Fruit fly (Drosophila melanogaster): ENCODE results near the gene CG15482.

Gene CG15482

dm6 chr2L:13219281-13220092 is 7.9 kb upstream of the CG15482 start, which contains the start of the genes CG9426 and mRF1 (continued):
- no peak for TF ChIP-seq CG7372 (GFP tag; IDR thresholded peaks at IDR 0.05)
- no peak for TF ChIP-seq danr (GFP tag; IDR thresholded peaks at IDR 0.05)
- no peak for TF ChIP-seq cwo (GFP tag; optimal IDR thresholded peaks at IDR 0.05)
- no peak for TF ChIP-seq sc (optimal IDR thresholded peaks at IDR 0.05)
- no peak for TF ChIP-seq sc (GFP tag; optimal IDR thresholded peaks at IDR 0.05)
- no peak for TF ChIP-seq CG10147 (GFP tag; optimal IDR thresholded peaks at IDR 0.05)
- no peak for TF ChIP-seq Ptx1 (GFP tag; IDR thresholded peaks at IDR 0.05)
- TF ChIP-seq wdn (GFP tag; IDR thresholded peaks at IDR 0.05) = no peak
- TF ChIP-seq Hmr (GFP tag; optimal IDR thresholded peaks at IDR 0.05) = peak; percentile 3
- TF ChIP-seq GATAe (GFP tag; conservative IDR thresholded peaks at IDR 0.05) = no peak
- TF ChIP-seq CG11695 (GFP tag; IDR thresholded peaks at IDR 0.05) = no peak
- peak; percentile 12 for TF ChIP-seq CG30403 (GFP tag; optimal IDR thresholded peaks at IDR 0.05)
- TF ChIP-seq p53 (GFP tag; optimal IDR thresholded peaks at IDR 0.05) = peak; percentile 31
- no peak for TF ChIP-seq CG1024 (GFP tag; IDR thresholded peaks at IDR 0.05)
- TF ChIP-seq E2f1 (GFP tag; IDR thresholded peaks at IDR 0.05) = no peak
- peak; percentile 59 for TF ChIP-seq CG2712 (tag; optimal IDR thresholded peaks at IDR 0.05)
- TF ChIP-seq H15 (GFP tag; IDR thresholded peaks at IDR 0.05) = no peak
- TF ChIP-seq Oli (tag; optimal IDR thresholded peaks at IDR 0.05) = no peak
- no peak for TF ChIP-seq B-H1 (GFP tag; IDR thresholded peaks at IDR 0.05)
- no peak for TF ChIP-seq hth (optimal IDR thresholded peaks at IDR 0.05)
- TF ChIP-seq CG34224 (GFP tag; IDR thresholded peaks at IDR 0.05; ENCODE audit: partially characterized antibody) = peak; percentile 98
- TF ChIP-seq gt (GFP tag; IDR thresholded peaks at IDR 0.05) = no peak
- no peak for TF ChIP-seq ssp (GFP tag; IDR thresholded peaks at IDR 0.05)
- TF ChIP-seq Vsx1 (GFP tag; optimal IDR thresholded peaks at IDR 0.05) = no peak
- TF ChIP-seq CG12391 (tag; optimal IDR thresholded peaks at IDR 0.05) = peak; percentile 50
- no peak for TF ChIP-seq da (GFP tag; optimal IDR thresholded peaks at IDR 0.05)
- no peak for TF ChIP-seq tio (GFP tag; optimal IDR thresholded peaks at IDR 0.05)
- TF ChIP-seq CG12071 (GFP tag; optimal IDR thresholded peaks at IDR 0.05) = no peak
- no peak for TF ChIP-seq CG13424 (tag; optimal IDR thresholded peaks at IDR 0.05)
- TF ChIP-seq Hr78 (GFP tag; optimal IDR thresholded peaks at IDR 0.05) = no peak
- no peak for TF ChIP-seq Ravus (GFP tag; IDR thresholded peaks at IDR 0.05)
- TF ChIP-seq HLH54F (GFP tag; optimal IDR thresholded peaks at IDR 0.05) = no peak
- no peak for TF ChIP-seq mirr (GFP tag; optimal IDR thresholded peaks at IDR 0.05)
- peak; percentile 57 for TF ChIP-seq grn (GFP tag; optimal IDR thresholded peaks at IDR 0.05)
- no peak for TF ChIP-seq CG13123 (GFP tag; optimal IDR thresholded peaks at IDR 0.05)
- TF ChIP-seq CG12236 (GFP tag; optimal IDR thresholded peaks at IDR 0.05) = no peak
- peak; percentile 18; the same call in 1 of the 3 replicates for TF ChIP-seq sr (GFP tag; IDR thresholded peaks at IDR 0.05)
- no peak for TF ChIP-seq CG16779 (GFP tag; IDR thresholded peaks at IDR 0.05)
- peak; percentile 50; the same call in 1 of the 2 replicates for TF ChIP-seq slbo (GFP tag; IDR thresholded peaks at IDR 0.05)
- TF ChIP-seq CG11560 (tag; IDR thresholded peaks at IDR 0.05) = no peak
- TF ChIP-seq Med (GFP tag) = peak; percentile 91
- no peak for TF ChIP-seq en (GFP tag; optimal IDR thresholded peaks at IDR 0.05)
- TF ChIP-seq amos (GFP tag; IDR thresholded peaks at IDR 0.05; ENCODE audit: partially characterized antibody) = peak; percentile 97
- TF ChIP-seq Mad (GFP tag; optimal IDR thresholded peaks at IDR 0.05) = no peak
- peak; percentile 45; the same call in 1 of the 2 replicates for TF ChIP-seq CG6272 (GFP tag; IDR thresholded peaks at IDR 0.05)
- TF ChIP-seq sima (GFP tag; optimal IDR thresholded peaks at IDR 0.05) = no peak
- peak; percentile 53 for TF ChIP-seq cg (GFP tag; optimal IDR thresholded peaks at IDR 0.05)
- no peak for TF ChIP-seq Dip2 (GFP tag; IDR thresholded peaks at IDR 0.05)
- no peak for TF ChIP-seq Antp (GFP tag; optimal IDR thresholded peaks at IDR 0.05)
- no peak for TF ChIP-seq CkIIα-i1 (GFP tag; IDR thresholded peaks at IDR 0.05)
- no peak for TF ChIP-seq CG17328 (GFP tag; IDR thresholded peaks at IDR 0.05)

Measured in whole organism, embryonic.